Worm (Caenorhabditis elegans) whole organism, L4 larva: ENCODE data around the gene sdz-28.

Experiments
- ctbp-1 ChIP-seq: fragments of 200-800 bp; sonication (Bioruptor generic); IDR thresholded peaks from 2 replicates; pipeline ENCODE4 v1.3.6; 2022; ENCODE audit warnings: missing genetic modification reagents, missing genetic modification characterization, missing compliant biosample characterization
- dpl-1 ChIP-seq: fragments of 150-350 bp; optimal IDR thresholded peaks from 2 replicates; lab custom pipeline; 2014; ENCODE audit warnings: missing biosample characterization, missing genetic modification reagents, missing genetic modification characterization
- egl-43 ChIP-seq: fragments of 200-800 bp; sonication (Bioruptor generic); IDR thresholded peaks from 2 replicates; pipeline ENCODE4 v1.3.6; 2022; ENCODE audit warnings: missing genetic modification reagents, missing genetic modification characterization, missing compliant biosample characterization
- jun-1 ChIP-seq: fragments of 150-350 bp; optimal IDR thresholded peaks from 2 replicates; lab custom pipeline; 2014; ENCODE audit warnings: missing biosample characterization, missing genetic modification reagents, missing genetic modification characterization
- lin-13 ChIP-seq: fragments of 150-350 bp; optimal IDR thresholded peaks from 2 replicates; lab custom pipeline; 2014; ENCODE audit warnings: missing biosample characterization, missing genetic modification reagents, missing genetic modification characterization
- lsy-2 ChIP-seq, 2 experiments: fragments of 150-350 bp in 1 of 2; sonication (generic microtip) in 1 of 2; optimal IDR thresholded peaks; 2 replicates each; lab custom pipeline; 2014 to 2017; ENCODE audit warnings: missing biosample characterization in 2 of 2, missing genetic modification characterization in 2 of 2
- spr-3 ChIP-seq: fragments of 200-800 bp; sonication (Bioruptor generic); optimal IDR thresholded peaks from 2 replicates; lab custom pipeline; 2018; ENCODE audit warnings: mild to moderate bottlenecking, missing genetic modification characterization, missing compliant biosample characterization
- unc-130 ChIP-seq: sonication (generic microtip); optimal IDR thresholded peaks from 2 replicates; lab custom pipeline; 2016; ENCODE audit warnings: missing genetic modification reagents, missing genetic modification characterization, missing compliant biosample characterization
- unc-39 ChIP-seq: sonication (generic microtip); optimal IDR thresholded peaks from 2 replicates; lab custom pipeline; 2017; ENCODE audit warnings: missing biosample characterization, missing genetic modification characterization
- unc-62 ChIP-seq, 3 experiments: fragments of 150-350 bp in 1 of 3; sonication (generic microtip); optimal IDR thresholded peaks in 2 of 3; peaks in 1 of 3; 1 replicate in 1 of 3; 2 replicates in 2 of 3; lab custom pipeline; 2014 to 2017; ENCODE audit warnings: missing biosample characterization in 3 of 3, missing genetic modification characterization in 3 of 3, missing genetic modification reagents in 3 of 3, missing genotype in 1 of 3
- vab-7 ChIP-seq: fragments of 200-800 bp; sonication (Bioruptor generic); IDR thresholded peaks from 2 replicates; pipeline ENCODE4 v1.3.6; 2022; ENCODE audit warnings: missing genetic modification reagents, missing genetic modification characterization, missing compliant biosample characterization
- zag-1 ChIP-seq: fragments of 150-350 bp; optimal IDR thresholded peaks from 2 replicates; lab custom pipeline; 2014; ENCODE audit warnings: missing biosample characterization, missing genetic modification characterization

DNA sequence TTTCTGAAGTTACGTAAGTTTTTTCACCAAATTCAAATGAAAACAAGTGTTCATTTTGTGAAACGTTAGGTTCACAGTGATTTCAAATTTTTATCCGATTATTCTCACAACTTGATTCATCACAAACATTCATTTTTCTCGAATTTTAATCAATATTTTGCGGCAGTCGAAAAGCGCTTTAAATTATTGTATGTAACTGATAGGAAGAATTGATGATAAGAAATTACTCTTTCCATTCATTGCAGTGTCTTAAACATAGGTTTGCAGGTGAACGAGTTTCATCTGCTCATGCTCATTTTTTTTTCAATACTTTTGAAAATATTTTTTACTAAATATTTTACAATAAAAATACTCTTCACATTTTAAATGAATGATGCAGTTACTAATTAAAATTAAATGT, 21.6 kb downstream of the sdz-28 start:
- TF ChIP-seq jun-1 (no peak), ctbp-1 (no peak), unc-130 (GFP tag; lab: Kevin White, UChicago) (no peak), unc-39 (tag; lab: Kevin White, UChicago) (no peak), unc-62 (GFP tag; optimal IDR thresholded peaks at IDR 0.05 in 1 of 2; lab: Kevin White, UChicago) (no peak), unc-62 (tag; optimal IDR thresholded peaks at IDR 0.05; lab: Kevin White, UChicago) (no peak), vab-7 (GFP tag; lab: Robert Waterston, UW) (no peak), zag-1 (tag; lab: Kevin White, UChicago) (no peak), dpl-1 (GFP tag; lab: Kevin White, UChicago) (no peak), egl-43 (no peak), lsy-2 (tag; optimal IDR thresholded peaks at IDR 0.05; lab: Kevin White, UChicago) (no peak), lin-13 (GFP tag; lab: Kevin White, UChicago) (no peak), spr-3 (GFP tag; lab: Kevin White, UChicago) (no peak)
